Worm (Caenorhabditis elegans) whole organism, dauer: ENCODE data around the gene T24E12.6.
"Not testable (repeated sequence)": the region's sequence is repeated elsewhere in the genome, so short reads cannot be mapped to it uniquely, and the experiment has no call there.

Source experiments
- unc-62 ChIP-seq: sonication (generic microtip); optimal IDR thresholded peaks from 2 replicates; lab custom pipeline; 2017; ENCODE audit warnings: missing biosample characterization, missing genetic modification reagents, missing genetic modification characterization

The T24E12.6 gene

ce11 chrII:3761599-3761998 is at the start of gene T24E12.6:
Gene T24E12.6 (minus strand): TSS chrII:3761699.
- TF ChIP-seq unc-62, result not testable (repeated sequence)

- TF ChIP-seq unc-62, result no peak
Measured at ce11 chrII:3810550-3810949, 49.1 kb upstream of the T24E12.6 start.

- TF ChIP-seq unc-62, result no peak
Measured at ce11 chrII:3808643-3809042, 47.1 kb upstream of the T24E12.6 start.

ce11 chrII:3808104-3808503 is 46.6 kb upstream of the T24E12.6 start, which contains the start of gene F54D10.5:
Gene F54D10.5 (minus strand): TSS chrII:3808177.
- TF ChIP-seq unc-62, result no peak

ce11 chrII:3806964-3807363 is 45.5 kb upstream of the T24E12.6 start, which contains the start of gene F54D10.4:
Gene F54D10.4 (minus strand): TSS chrII:3807064.
- no peak for TF ChIP-seq unc-62

ce11 chrII:3805518-3805917 is 44.0 kb upstream of the T24E12.6 start:
- no peak for TF ChIP-seq unc-62

ce11 chrII:3803219-3803618 is 41.7 kb upstream of the T24E12.6 start, which contains the start of gene ins-32:
Gene ins-32 (minus strand): TSS chrII:3803319.
- TF ChIP-seq unc-62, result no peak

ce11 chrII:3795323-3795722 is 33.8 kb upstream of the T24E12.6 start, which contains the start of gene Y8A9A.2:
Gene Y8A9A.2 (plus strand): TSS chrII:3795623.
- no peak for TF ChIP-seq unc-62

- no peak for TF ChIP-seq unc-62
Measured at ce11 chrII:3793336-3793735, 31.8 kb upstream of the T24E12.6 start, which contains the start of gene fbxb-99. Gene fbxb-99 (minus strand): TSS chrII:3793436.

- TF ChIP-seq unc-62, result no peak
Measured at ce11 chrII:3788356-3788962, 27.0 kb upstream of the T24E12.6 start.

- no peak for TF ChIP-seq unc-62
Measured at ce11 chrII:3787151-3787550, 25.7 kb upstream of the T24E12.6 start, which contains the start of gene T24E12.13. Gene T24E12.13 (plus strand): TSS chrII:3787451.

ce11 chrII:3786538-3786937 is 25.0 kb upstream of the T24E12.6 start:
- no peak for TF ChIP-seq unc-62

ce11 chrII:3785756-3786155 is 24.3 kb upstream of the T24E12.6 start:
- TF ChIP-seq unc-62, result no peak

- TF ChIP-seq unc-62, result no peak
Measured at ce11 chrII:3785257-3785656, 23.8 kb upstream of the T24E12.6 start, which contains the start of gene T24E12.1. Gene T24E12.1 (plus strand): TSS chrII:3785557.

- no peak for TF ChIP-seq unc-62
Measured at ce11 chrII:3782309-3783000, 21.0 kb upstream of the T24E12.6 start, which contains the start of gene T24E12.2. Gene T24E12.2 (plus strand): TSS chrII:3782950.

- no peak for TF ChIP-seq unc-62
Measured at ce11 chrII:3781238-3781637, 19.7 kb upstream of the T24E12.6 start.

- no peak for TF ChIP-seq unc-62
Measured at ce11 chrII:3779463-3779862, 18.0 kb upstream of the T24E12.6 start, which contains the start of gene T24E12.11. Gene T24E12.11 (minus strand): TSS chrII:3779563.

ce11 chrII:3777802-3778201 is 16.3 kb upstream of the T24E12.6 start:
- no peak for TF ChIP-seq unc-62
